Worm (Caenorhabditis elegans): ENCODE measurements around the gene lgc-58.

Gene lgc-58

ce11 chrX:6041995-6042481 lies 33.3 kb upstream of the lgc-58 start:
- peak; percentile 82 for TF ChIP-seq tbx-2 (tag; optimal IDR thresholded peaks at IDR 0.05)
- TF ChIP-seq jun-1 (tag; optimal IDR thresholded peaks at IDR 0.05), result peak; percentile 76
- no peak for TF ChIP-seq Y116A8C.19 (tag; optimal IDR thresholded peaks at IDR 0.05; ENCODE audit: borderline replicate concordance)
- peak; percentile 94 for TF ChIP-seq nhr-20 (tag; optimal IDR thresholded peaks at IDR 0.05)
- peak; percentile 31 for TF ChIP-seq lin-13 (GFP tag; optimal IDR thresholded peaks at IDR 0.05)
- TF ChIP-seq ztf-4 (tag; optimal IDR thresholded peaks at IDR 0.05), result peak; percentile 23
- TF ChIP-seq lin-39 (tag; optimal IDR thresholded peaks at IDR 0.05), result no peak
- peak; percentile 35 for TF ChIP-seq fos-1 (tag; optimal IDR thresholded peaks at IDR 0.05)
- TF ChIP-seq ets-5 (GFP tag; IDR thresholded peaks at IDR 0.05), result no peak
- peak; percentile 86 for TF ChIP-seq mep-1 (tag; optimal IDR thresholded peaks at IDR 0.05)
- TF ChIP-seq lin-15B (tag; optimal IDR thresholded peaks at IDR 0.05), result no peak
- TF ChIP-seq pag-3 (tag; optimal IDR thresholded peaks at IDR 0.05; ENCODE audit: borderline replicate concordance, insufficient read depth), result peak; percentile 15
- no peak for TF ChIP-seq pqm-1 (tag; optimal IDR thresholded peaks at IDR 0.05)
- no peak for TF ChIP-seq sup-37 (GFP tag; optimal IDR thresholded peaks at IDR 0.05)
- TF ChIP-seq lin-35 (GFP tag; optimal IDR thresholded peaks at IDR 0.05), result peak; percentile 34 to 76
- TF ChIP-seq ceh-63 (GFP tag; optimal IDR thresholded peaks at IDR 0.05), result no peak
- peak; percentile 9 for TF ChIP-seq lir-3 (tag; optimal IDR thresholded peaks at IDR 0.05; ENCODE audit: poor library complexity)
- TF ChIP-seq blmp-1 (tag; optimal IDR thresholded peaks at IDR 0.05), result peak; percentile 91
- TF ChIP-seq egl-27 (tag; optimal IDR thresholded peaks at IDR 0.05), result peak; percentile 9 to 16
- no peak for TF ChIP-seq alr-1 (tag; optimal IDR thresholded peaks at IDR 0.05; ENCODE audit: borderline replicate concordance)
- no peak for TF ChIP-seq vab-15 (tag; optimal IDR thresholded peaks at IDR 0.05)
- no peak for TF ChIP-seq zip-4 (GFP tag; optimal IDR thresholded peaks at IDR 0.05)
- TF ChIP-seq ces-1 (GFP tag; optimal IDR thresholded peaks at IDR 0.05), result no peak
- no peak for TF ChIP-seq F16B12.6 (tag; optimal IDR thresholded peaks at IDR 0.05)
- no peak for TF ChIP-seq sox-4 (tag; optimal IDR thresholded peaks at IDR 0.05)
- TF ChIP-seq ceh-90 (tag; optimal IDR thresholded peaks at IDR 0.05), result no peak
- peak; percentile 85 for TF ChIP-seq unc-130 (tag; optimal IDR thresholded peaks at IDR 0.05)
- TF ChIP-seq unc-30 (tag; optimal IDR thresholded peaks at IDR 0.05), result no peak
- peak; percentile 72; the same call in 1 of the 2 replicates for TF ChIP-seq nhr-19 (GFP tag; conservative IDR thresholded peaks at IDR 0.05)
- no peak for TF ChIP-seq hlh-4 (tag; optimal IDR thresholded peaks at IDR 0.05)
- TF ChIP-seq nhr-71 (tag; optimal IDR thresholded peaks at IDR 0.05), result peak; percentile 90
- TF ChIP-seq aha-1 (tag; optimal IDR thresholded peaks at IDR 0.05), result no peak
- peak; percentile 82 for TF ChIP-seq nhr-90 (tag; optimal IDR thresholded peaks at IDR 0.05; ENCODE audit: poor library complexity)
- TF ChIP-seq dpl-1 (GFP tag; optimal IDR thresholded peaks at IDR 0.05), result peak in 1 of 3 experiments; percentile 43
- peak; percentile 25 for TF ChIP-seq irx-1 (tag; optimal IDR thresholded peaks at IDR 0.05)
- TF ChIP-seq unc-62 (GFP tag; optimal IDR thresholded peaks at IDR 0.05), result no peak
- no peak for TF ChIP-seq fkh-4 (tag; optimal IDR thresholded peaks at IDR 0.05; ENCODE audit: borderline replicate concordance)
- TF ChIP-seq egl-13 (tag; optimal IDR thresholded peaks at IDR 0.05), result peak; percentile 12
- TF ChIP-seq swsn-7 (tag; optimal IDR thresholded peaks at IDR 0.05), result peak; percentile 69
- TF ChIP-seq mdl-1 (tag; optimal IDR thresholded peaks at IDR 0.05), result peak in 1 of 2 experiments; percentile 80
- peak; percentile 68 for TF ChIP-seq nhr-77 (tag; optimal IDR thresholded peaks at IDR 0.05)
- no peak for TF ChIP-seq unc-98 (GFP tag; IDR thresholded peaks at IDR 0.05)
- no peak for TF ChIP-seq mab-9 (GFP tag; IDR thresholded peaks at IDR 0.05)
- TF ChIP-seq nhr-85 (tag), result peak; percentile 94
- TF ChIP-seq ama-1 (optimal IDR thresholded peaks at IDR 0.05), result no peak
- peak; percentile 60 to 85 for TF ChIP-seq lsy-2 (tag; optimal IDR thresholded peaks at IDR 0.05)
- TF ChIP-seq hpl-2 (GFP tag; optimal IDR thresholded peaks at IDR 0.05), result no peak
- TF ChIP-seq tlp-1 (tag; optimal IDR thresholded peaks at IDR 0.05), result no peak
- TF ChIP-seq nhr-237 (tag; optimal IDR thresholded peaks at IDR 0.05), result peak; percentile 20
- TF ChIP-seq grh-1 (GFP tag; IDR thresholded peaks at IDR 0.05), result peak; percentile 53; the same call in 1 of the 2 replicates
- TF ChIP-seq elt-3 (tag; optimal IDR thresholded peaks at IDR 0.05), result peak; percentile 45 to 89 (median 70)
- peak; percentile 41 for TF ChIP-seq skn-1 (tag; optimal IDR thresholded peaks at IDR 0.05)
